Worm (Caenorhabditis elegans) whole organism, L1 larva: ENCODE data around the gene K09E4.1.

Experiments used
- ama-1 ChIP-seq: fragments of 150-350 bp; optimal IDR thresholded peaks from 2 replicates; lab custom pipeline; 2014
- elt-3 ChIP-seq, 6 experiments: fragments of 150-350 bp in 1 of 6; sonication (generic microtip); optimal IDR thresholded peaks; 2 replicates each; lab custom pipeline; 2017 to 2018; ENCODE audit warnings: missing biosample characterization in 6 of 6, missing genetic modification characterization in 6 of 6, inconsistent platforms in 1 of 6
- jun-1 ChIP-seq: fragments of 150-350 bp; optimal IDR thresholded peaks from 2 replicates; lab custom pipeline; 2014; ENCODE audit warnings: missing biosample characterization, missing genetic modification reagents, missing genetic modification characterization
- lin-14 ChIP-seq: fragments of 200-800 bp; sonication (Bioruptor generic); optimal IDR thresholded peaks from 2 replicates; lab custom pipeline; 2018; ENCODE audit warnings: mild to moderate bottlenecking, missing genetic modification characterization, moderate library complexity, missing compliant biosample characterization
- nhr-11 ChIP-seq: fragments of 150-350 bp; optimal IDR thresholded peaks from 2 replicates; lab custom pipeline; 2014; ENCODE audit warnings: missing biosample characterization, missing genetic modification characterization
- rnt-1 ChIP-seq: sonication (generic microtip); optimal IDR thresholded peaks from 2 replicates; lab custom pipeline; 2016; ENCODE audit warnings: mild to moderate bottlenecking, missing genetic modification characterization, moderate library complexity, missing compliant biosample characterization
- sox-4 ChIP-seq: sonication (generic microtip); optimal IDR thresholded peaks from 2 replicates; lab custom pipeline; 2016; ENCODE audit warnings: missing genetic modification characterization, missing compliant biosample characterization
- ztf-11 ChIP-seq, 2 experiments: sonication (generic microtip); optimal IDR thresholded peaks; 2 replicates each; lab custom pipeline; 2016 to 2017; ENCODE audit warnings: missing genetic modification characterization in 2 of 2, missing biosample characterization in 1 of 2, missing compliant biosample characterization in 1 of 2

DNA sequence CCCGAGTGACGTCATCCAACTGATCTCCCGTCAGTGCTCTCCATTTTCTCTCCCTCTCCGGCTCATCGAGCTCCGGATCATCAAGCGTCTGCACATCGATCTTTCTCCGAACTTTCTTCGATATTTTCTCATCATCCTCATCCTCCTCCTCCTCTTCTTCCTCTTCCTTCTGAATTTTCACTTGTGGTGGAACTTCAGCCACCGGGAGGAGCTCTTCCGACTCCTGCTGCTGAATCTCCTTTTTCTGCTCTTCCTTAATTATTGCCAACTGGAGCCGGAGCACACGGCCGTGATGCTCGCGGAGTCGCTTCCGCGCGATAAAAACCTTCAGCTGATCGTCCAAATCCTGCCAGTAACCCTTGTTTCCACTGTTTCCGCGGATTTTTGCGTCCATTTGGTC is 1.3 kb upstream of the K09E4.1 start:
- TF ChIP-seq sox-4 (tag; lab: Kevin White, UChicago) (no peak), rnt-1 (tag; lab: Kevin White, UChicago) (no peak), jun-1 (tag; lab: Kevin White, UChicago) (no peak), elt-3 (tag; optimal IDR thresholded peaks at IDR 0.05; lab: Kevin White, UChicago) (no peak), ama-1 (lab: Kevin White, UChicago) (no peak), nhr-11 (tag; lab: Kevin White, UChicago) (no peak), lin-14 (no peak), ztf-11 (tag; optimal IDR thresholded peaks at IDR 0.05; lab: Kevin White, UChicago) (no peak)
